Fruit fly (Drosophila melanogaster): ENCODE data around the gene shps.
A peak's percentile ranks its signal among the peaks of the same experiment; 100 is the strongest.

shps gene

DNA sequence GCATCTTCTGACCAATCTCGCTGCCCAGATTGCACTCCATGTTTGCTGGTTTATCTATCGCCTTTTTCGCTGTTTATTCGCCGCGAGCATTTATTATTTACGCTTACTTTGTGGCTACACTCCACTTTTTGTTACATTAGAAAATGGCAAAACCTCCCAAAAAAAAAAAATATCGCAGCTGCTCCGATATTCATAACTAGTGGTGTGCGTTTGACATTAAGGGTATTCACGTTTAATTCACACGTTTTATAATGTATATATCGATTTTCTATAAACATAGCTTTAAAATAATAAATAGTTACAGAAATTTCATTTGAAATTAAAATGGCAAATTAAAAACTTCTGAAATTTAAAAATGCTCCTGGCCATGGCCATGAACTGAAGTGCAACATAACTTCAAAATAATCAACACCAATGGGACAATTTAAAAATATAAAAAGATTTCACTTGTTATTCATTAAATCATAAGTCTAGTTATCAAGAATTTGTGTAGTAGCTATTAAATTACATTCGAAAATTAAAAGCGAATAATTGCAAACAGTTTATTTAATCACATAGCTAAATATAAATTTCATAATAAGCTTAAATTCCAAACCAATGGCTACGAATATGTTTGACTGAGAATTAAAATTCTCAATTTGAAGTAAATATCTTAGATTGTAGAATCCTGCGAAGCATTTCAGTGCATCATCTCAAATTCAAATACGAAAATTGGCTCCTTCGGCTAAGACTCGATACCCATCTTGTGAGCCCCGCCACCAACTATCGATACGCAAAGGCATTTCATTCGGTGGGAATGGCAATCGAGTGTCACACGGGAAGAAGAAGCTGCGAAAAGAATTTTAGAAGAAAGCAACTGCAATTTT is 39.1 kb downstream of the shps start, which contains the start of the genes Nab2 and BRWD3 (continued):
- TF ChIP-seq CG11504 (tag; optimal IDR thresholded peaks at IDR 0.05) (no peak), her (GFP tag; optimal IDR thresholded peaks at IDR 0.05) (no peak), cad (GFP tag; optimal IDR thresholded peaks at IDR 0.05) (no peak), Hr51 (GFP tag; optimal IDR thresholded peaks at IDR 0.05) (no peak), CG11398 (GFP tag; optimal IDR thresholded peaks at IDR 0.05) (no peak), otp (GFP tag; IDR thresholded peaks at IDR 0.05) (no peak), crc (GFP tag; optimal IDR thresholded peaks at IDR 0.05) (no peak), Doc2 (GFP tag; IDR thresholded peaks at IDR 0.05) (no peak), sens (GFP tag) (peak; percentile 84), emc (GFP tag; optimal IDR thresholded peaks at IDR 0.05) (no peak), CG9215 (GFP tag; IDR thresholded peaks at IDR 0.05) (no peak; the same call in 1 of the 2 replicates), nerfin-1 (tag; optimal IDR thresholded peaks at IDR 0.05) (no peak), CG11085 (GFP tag; IDR thresholded peaks at IDR 0.05) (no peak), Abd-B (GFP tag; optimal IDR thresholded peaks at IDR 0.05) (peak; percentile 3), ato (GFP tag; IDR thresholded peaks at IDR 0.05; ENCODE audit: partially characterized antibody) (peak; percentile 25), CG2202 (tag; optimal IDR thresholded peaks at IDR 0.05) (no peak), schlank (tag; optimal IDR thresholded peaks at IDR 0.05) (no peak), Bgb (GFP tag; IDR thresholded peaks at IDR 0.05; ENCODE audit: partially characterized antibody) (peak; percentile 81), CG12659 (GFP tag; optimal IDR thresholded peaks at IDR 0.05) (peak; percentile 42), CG17359 (tag; optimal IDR thresholded peaks at IDR 0.05) (no peak), gcm (GFP tag; optimal IDR thresholded peaks at IDR 0.05) (no peak), en (GFP tag; optimal IDR thresholded peaks at IDR 0.05) (no peak), CG12769 (tag; optimal IDR thresholded peaks at IDR 0.05) (no peak), nom (GFP tag; optimal IDR thresholded peaks at IDR 0.05) (no peak), CG7745 (tag; optimal IDR thresholded peaks at IDR 0.05) (no peak), CG30431 (GFP tag; optimal IDR thresholded peaks at IDR 0.05) (no peak), CG18262 (tag; optimal IDR thresholded peaks at IDR 0.05) (peak; percentile 7), Bteb2 (GFP tag; optimal IDR thresholded peaks at IDR 0.05) (peak; percentile 10), gsb-n (tag; optimal IDR thresholded peaks at IDR 0.05) (no peak), Hmr (GFP tag; optimal IDR thresholded peaks at IDR 0.05) (no peak), CG2129 (GFP tag; IDR thresholded peaks at IDR 0.05; ENCODE audit: partially characterized antibody) (peak; percentile 17), CG10979 (tag; optimal IDR thresholded peaks at IDR 0.05) (peak; percentile 13), CG4282 (GFP tag; optimal IDR thresholded peaks at IDR 0.05) (no peak), trh (GFP tag; optimal IDR thresholded peaks at IDR 0.05) (peak; percentile 36), CG33557 (GFP tag; optimal IDR thresholded peaks at IDR 0.05) (no peak), H15 (GFP tag; IDR thresholded peaks at IDR 0.05) (no peak), tll (GFP tag; optimal IDR thresholded peaks at IDR 0.05) (no peak), CG30020 (tag; optimal IDR thresholded peaks at IDR 0.05) (peak; percentile 58), ttk (GFP tag; IDR thresholded peaks at IDR 0.05) (0 out of 2 replicates have a peak, but pooled peaks have one; percentile 24), CG30403 (GFP tag; optimal IDR thresholded peaks at IDR 0.05) (peak; percentile 73), zfh2 (GFP tag; optimal IDR thresholded peaks at IDR 0.05) (peak; percentile 25), pita (GFP tag; optimal IDR thresholded peaks at IDR 0.05) (no peak), zfh1 (GFP tag; IDR thresholded peaks at IDR 0.05) (0 out of 3 replicates have a peak, but pooled peaks have one; percentile 37), psq (GFP tag; optimal IDR thresholded peaks at IDR 0.05) (no peak), inv (GFP tag; IDR thresholded peaks at IDR 0.05; ENCODE audit: partially characterized antibody) (peak; percentile 56), CG9609 (GFP tag; optimal IDR thresholded peaks at IDR 0.05) (no peak), Tbp (GFP tag; optimal IDR thresholded peaks at IDR 0.05) (no peak), HmgD (GFP tag; optimal IDR thresholded peaks at IDR 0.05) (peak; percentile 27), GATAe (GFP tag; conservative IDR thresholded peaks at IDR 0.05) (no peak)

Data from whole organism, embryonic.